Worm (Caenorhabditis elegans): ENCODE data around the gene T12A2.3.

T12A2.3 gene

DNA sequence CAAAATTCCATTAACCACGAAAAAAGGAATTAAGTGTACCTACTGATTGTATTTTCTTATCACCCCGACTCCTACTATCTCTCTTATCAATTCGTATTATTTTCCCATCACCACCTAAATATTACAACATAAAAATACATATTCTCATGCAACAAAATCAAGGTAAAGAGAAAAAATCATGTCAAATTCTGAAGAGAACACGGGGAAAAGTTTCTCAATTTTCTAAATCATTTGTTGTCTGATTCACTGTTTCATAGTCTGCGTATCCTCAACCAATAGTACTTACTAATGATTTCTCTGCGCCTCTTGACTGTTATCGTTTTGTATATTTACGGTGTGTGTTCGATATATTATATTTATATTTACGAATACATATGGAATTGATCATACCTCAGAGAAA is 8.7 kb upstream of the T12A2.3 start (continued):
- no peak for TF ChIP-seq ces-1 (GFP tag; optimal IDR thresholded peaks at IDR 0.05)
- TF ChIP-seq nhr-47 (tag; optimal IDR thresholded peaks at IDR 0.05) = no peak
- TF ChIP-seq irx-1 (tag; optimal IDR thresholded peaks at IDR 0.05) = no peak
- no peak for TF ChIP-seq unc-98 (GFP tag; IDR thresholded peaks at IDR 0.05)
- no peak for TF ChIP-seq ets-5 (GFP tag; IDR thresholded peaks at IDR 0.05)
- no peak for TF ChIP-seq snpc-4 (tag; optimal IDR thresholded peaks at IDR 0.05)
- peak in 1 of 2 experiments; percentile 4 for TF ChIP-seq efl-1 (optimal IDR thresholded peaks at IDR 0.05)
- TF ChIP-seq efl-1 (GFP tag; optimal IDR thresholded peaks at IDR 0.05 in 1 of 2) = peak in 1 of 2 experiments; percentile 83
- peak in 2 of 6 experiments; percentile 58 to 76 for TF ChIP-seq elt-3 (tag; optimal IDR thresholded peaks at IDR 0.05)
- TF ChIP-seq snu-23 (GFP tag; optimal IDR thresholded peaks at IDR 0.05) = no peak
- TF ChIP-seq tlp-1 (tag; optimal IDR thresholded peaks at IDR 0.05) = peak; percentile 5
- TF ChIP-seq fkh-10 (GFP tag; optimal IDR thresholded peaks at IDR 0.05) = no peak
- TF ChIP-seq jun-1 (tag; optimal IDR thresholded peaks at IDR 0.05) = peak; percentile 1
- TF ChIP-seq ztf-4 (tag; optimal IDR thresholded peaks at IDR 0.05) = no peak
- no peak for TF ChIP-seq hpl-2 (GFP tag; optimal IDR thresholded peaks at IDR 0.05)
- TF ChIP-seq nhr-71 (tag; optimal IDR thresholded peaks at IDR 0.05) = no peak
- TF ChIP-seq elt-2 (tag; optimal IDR thresholded peaks at IDR 0.05) = peak; percentile 69
- TF ChIP-seq ceh-82 (tag; optimal IDR thresholded peaks at IDR 0.05) = no peak
- TF ChIP-seq tbx-2 (tag; optimal IDR thresholded peaks at IDR 0.05) = no peak
- TF ChIP-seq swsn-7 (tag; optimal IDR thresholded peaks at IDR 0.05) = no peak
- TF ChIP-seq ztf-11 (tag; optimal IDR thresholded peaks at IDR 0.05) = no peak
- no peak for TF ChIP-seq fkh-4 (tag; optimal IDR thresholded peaks at IDR 0.05; ENCODE audit: borderline replicate concordance)
- no peak for TF ChIP-seq ceh-8 (GFP tag; optimal IDR thresholded peaks at IDR 0.05)
- no peak for TF ChIP-seq F16B12.6 (tag; optimal IDR thresholded peaks at IDR 0.05)
- TF ChIP-seq mep-1 (tag; optimal IDR thresholded peaks at IDR 0.05) = peak; percentile 23
- TF ChIP-seq nhr-237 (tag; optimal IDR thresholded peaks at IDR 0.05) = no peak
- TF ChIP-seq ceh-88 (GFP tag; IDR thresholded peaks at IDR 0.05) = no peak
- TF ChIP-seq aly-2 (tag; optimal IDR thresholded peaks at IDR 0.05) = no peak

DNA sequence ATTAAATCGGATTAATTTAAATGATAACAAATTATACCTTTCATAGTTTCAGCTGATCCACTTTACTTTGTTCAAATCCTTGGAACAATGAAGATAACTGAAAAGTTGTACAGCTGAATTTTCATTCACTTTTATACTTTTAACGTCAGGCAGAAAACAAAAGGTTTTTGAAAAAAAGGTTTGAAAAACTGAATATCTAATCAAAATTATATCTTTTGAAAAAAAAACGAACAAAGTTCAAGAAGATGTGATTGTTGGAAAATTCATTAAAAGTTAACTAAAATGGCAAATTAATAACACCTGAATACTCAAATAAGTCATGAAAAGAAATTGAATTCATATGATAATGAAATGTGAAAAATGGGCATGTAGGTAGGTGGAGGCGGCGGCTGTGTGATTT is 4.0 kb upstream of the T12A2.3 start, which contains the start of gene T12A2.21:
T12A2.21 (minus strand) TSS at position 101 of the 400 bp plus-strand sequence.
- TF ChIP-seq pax-3 (tag; optimal IDR thresholded peaks at IDR 0.05) (no peak), unc-130 (tag; optimal IDR thresholded peaks at IDR 0.05) (no peak), dsc-1 (tag; optimal IDR thresholded peaks at IDR 0.05) (no peak), zip-4 (GFP tag; optimal IDR thresholded peaks at IDR 0.05) (no peak), elt-3 (tag; optimal IDR thresholded peaks at IDR 0.05) (no peak)

ce11 chrIII:6245728-6246127 is 5.1 kb downstream of the T12A2.3 start, which contains the start of gene bcas-2:
TSS of gene bcas-2 (minus strand) at chrIII:6245828.
- TF ChIP-seq nhr-20 (tag; optimal IDR thresholded peaks at IDR 0.05) (no peak), nhr-237 (tag; optimal IDR thresholded peaks at IDR 0.05) (no peak), dsc-1 (tag; optimal IDR thresholded peaks at IDR 0.05) (no peak), nhr-28 (tag; optimal IDR thresholded peaks at IDR 0.05) (no peak), rnt-1 (tag; optimal IDR thresholded peaks at IDR 0.05) (no peak), ets-5 (GFP tag; IDR thresholded peaks at IDR 0.05) (no peak), nhr-90 (tag; optimal IDR thresholded peaks at IDR 0.05; ENCODE audit: poor library complexity) (no peak), fos-1 (tag; optimal IDR thresholded peaks at IDR 0.05) (no peak), C04F5.9 (tag; optimal IDR thresholded peaks at IDR 0.05) (no peak), fkh-8 (tag; optimal IDR thresholded peaks at IDR 0.05) (no peak), zip-4 (GFP tag; optimal IDR thresholded peaks at IDR 0.05) (no peak), lin-35 (GFP tag; optimal IDR thresholded peaks at IDR 0.05) (no peak), nhr-71 (tag; optimal IDR thresholded peaks at IDR 0.05) (no peak), elt-2 (tag; optimal IDR thresholded peaks at IDR 0.05) (no peak), fkh-10 (GFP tag; optimal IDR thresholded peaks at IDR 0.05) (no peak), isw-1 (GFP tag; IDR thresholded peaks at IDR 0.05) (no peak), hlh-17 (GFP tag; optimal IDR thresholded peaks at IDR 0.05; ENCODE audit: borderline replicate concordance) (no peak), lin-39 (tag; optimal IDR thresholded peaks at IDR 0.05) (no peak), pqm-1 (tag; optimal IDR thresholded peaks at IDR 0.05) (no peak)

Measured in whole organism, L1 larva.